Fruit fly (Drosophila melanogaster) whole organism, prepupa: ENCODE measurements around the gene comm3.

Experiments
- CG10669 ChIP-seq: fragments of 200-800 bp; sonication (Bioruptor generic); optimal IDR thresholded peaks from 3 replicates; lab custom pipeline; 2018; ENCODE audit warnings: missing biosample characterization, mild to moderate bottlenecking, missing genetic modification characterization, moderate library complexity
- CG11902 ChIP-seq: fragments of 200-800 bp; sonication (Bioruptor generic); optimal IDR thresholded peaks from 3 replicates; lab custom pipeline; 2016; ENCODE audit warnings: missing biosample characterization, missing genetic modification characterization
- CG16779 ChIP-seq: fragments of 200-800 bp; sonication (Bioruptor generic); optimal IDR thresholded peaks from 3 replicates; lab custom pipeline; 2017; ENCODE audit warnings: missing biosample characterization, mild to moderate bottlenecking, missing genetic modification characterization
- CG3919 ChIP-seq: fragments of 200-800 bp; sonication (Bioruptor generic); optimal IDR thresholded peaks from 3 replicates; lab custom pipeline; 2016; ENCODE audit warnings: missing biosample characterization, missing genetic modification characterization
- CG6808 ChIP-seq: fragments of 200-800 bp; sonication (Bioruptor generic); optimal IDR thresholded peaks from 3 replicates; lab custom pipeline; 2017; ENCODE audit warnings: missing biosample characterization, missing genetic modification characterization, mild to moderate bottlenecking, moderate library complexity, missing genetic modification reagents
- Hr39 ChIP-seq: fragments of 200-800 bp; sonication (Bioruptor generic); optimal IDR thresholded peaks from 2 replicates; lab custom pipeline; 2016; ENCODE audit warnings: missing biosample characterization, missing genetic modification characterization
- OdsH ChIP-seq: fragments of 200-800 bp; sonication (Bioruptor generic); optimal IDR thresholded peaks from 3 replicates; lab custom pipeline; 2016; ENCODE audit warnings: missing biosample characterization, missing genetic modification characterization
- Sox102F ChIP-seq: fragments of 200-800 bp; sonication (Bioruptor generic); optimal IDR thresholded peaks from 2 replicates; lab custom pipeline; 2016; ENCODE audit warnings: missing biosample characterization, mild to moderate bottlenecking, missing genetic modification characterization
- fkh ChIP-seq: fragments of 200-800 bp; sonication (Bioruptor generic); optimal IDR thresholded peaks from 3 replicates; lab custom pipeline; 2017; ENCODE audit warnings: missing biosample characterization, mild to moderate bottlenecking, missing genetic modification characterization, moderate library complexity
- ss ChIP-seq, 2 experiments: fragments of 200-800 bp; sonication (Bioruptor generic); optimal IDR thresholded peaks; 2 replicates in 1 of 2; 3 replicates in 1 of 2; lab custom pipeline; 2017 to 2018; ENCODE audit warnings: mild to moderate bottlenecking in 2 of 2, missing biosample characterization in 2 of 2, missing genetic modification characterization in 2 of 2, moderate library complexity in 1 of 2
- topi ChIP-seq: fragments of 200-800 bp; sonication (Bioruptor generic); optimal IDR thresholded peaks from 3 replicates; lab custom pipeline; 2016; ENCODE audit warnings: missing biosample characterization, missing genetic modification characterization

dm6 chr3L:15675111-15675510 is 27.5 kb upstream of the comm3 start:
- TF ChIP-seq fkh (GFP tag; lab: Kevin White, UChicago) (no peak), OdsH (GFP tag; lab: Kevin White, UChicago) (no peak), CG16779 (no peak), CG6808 (GFP tag; lab: Kevin White, UChicago) (no peak), topi (GFP tag; lab: Kevin White, UChicago) (no peak), CG11902 (GFP tag; lab: Kevin White, UChicago) (no peak), CG10669 (GFP tag; lab: Kevin White, UChicago) (peak; percentile 4), Sox102F (GFP tag; lab: Kevin White, UChicago) (no peak), ss (GFP tag; optimal IDR thresholded peaks at IDR 0.05; lab: Kevin White, UChicago) (no peak), Hr39 (GFP tag; lab: Kevin White, UChicago) (no peak), CG3919 (GFP tag; lab: Kevin White, UChicago) (peak; percentile 20)
